Worm (Caenorhabditis elegans) whole organism, young adult: ENCODE results near the gene cut-6.

Source experiments
- C06A6.2 ChIP-seq: fragments of 200-800 bp; sonication (Bioruptor generic); conservative IDR thresholded peaks from 2 replicates; pipeline ENCODE4 v1.3.6; 2022; ENCODE audit warnings: missing genetic modification characterization, missing compliant biosample characterization
- D2030.7 ChIP-seq: fragments of 200-800 bp; sonication (Bioruptor generic); IDR thresholded peaks from 2 replicates; pipeline ENCODE4 v1.3.6; 2022; ENCODE audit warnings: missing genetic modification reagents, missing genetic modification characterization, missing compliant biosample characterization
- F23B12.7 ChIP-seq: sonication (generic microtip); optimal IDR thresholded peaks from 2 replicates; lab custom pipeline; 2017; ENCODE audit warnings: missing genetic modification characterization, mild to moderate bottlenecking, missing compliant biosample characterization, antibody characterized with exemption, moderate library complexity; ENCODE audit not compliant: insufficient read depth
- F33H1.4 ChIP-seq: fragments of 200-800 bp; sonication (Bioruptor generic); IDR thresholded peaks from 2 replicates; pipeline ENCODE4 v1.3.6; 2022; ENCODE audit warnings: missing genetic modification reagents, missing genetic modification characterization, missing compliant biosample characterization
- F39B2.1 ChIP-seq: fragments of 200-800 bp; sonication (Bioruptor generic); IDR thresholded peaks from 2 replicates; pipeline ENCODE4 v1.3.6; 2022; ENCODE audit warnings: missing genetic modification reagents, missing genetic modification characterization, missing compliant biosample characterization
- Y95B8A.8 ChIP-seq: fragments of 200-800 bp; sonication (Bioruptor generic); IDR thresholded peaks from 2 replicates; pipeline ENCODE4 v1.3.6; 2022; ENCODE audit warnings: missing genetic modification reagents, missing genetic modification characterization, missing compliant biosample characterization
- atf-7 ChIP-seq: sonication (generic microtip); optimal IDR thresholded peaks from 2 replicates; lab custom pipeline; 2017; ENCODE audit warnings: mild to moderate bottlenecking, missing genetic modification characterization, missing compliant biosample characterization
- attf-5 ChIP-seq: fragments of 200-800 bp; sonication (Bioruptor generic); optimal IDR thresholded peaks from 2 replicates; lab custom pipeline; 2018; ENCODE audit warnings: mild to moderate bottlenecking, missing genetic modification characterization, missing compliant biosample characterization
- attf-6 ChIP-seq: fragments of 200-800 bp; sonication (Bioruptor generic); IDR thresholded peaks from 2 replicates; pipeline ENCODE4 v1.3.6; 2022; ENCODE audit warnings: missing genetic modification reagents, missing genetic modification characterization, missing compliant biosample characterization
- bed-2 ChIP-seq: fragments of 200-800 bp; sonication (Bioruptor generic); IDR thresholded peaks from 2 replicates; pipeline ENCODE4 v1.3.6; 2022; ENCODE audit warnings: missing genetic modification reagents, missing genetic modification characterization, missing compliant biosample characterization
- cebp-2 ChIP-seq: fragments of 200-800 bp; sonication (Bioruptor generic); IDR thresholded peaks from 2 replicates; pipeline ENCODE4 v1.3.6; 2022; ENCODE audit warnings: missing genetic modification characterization, missing compliant biosample characterization
- ceh-58 ChIP-seq: fragments of 200-800 bp; sonication (Bioruptor generic); IDR thresholded peaks from 2 replicates; pipeline ENCODE4 v1.3.6; 2022; ENCODE audit warnings: missing genetic modification characterization, missing compliant biosample characterization
- ceh-79 ChIP-seq: sonication (generic microtip); optimal IDR thresholded peaks from 2 replicates; lab custom pipeline; 2017; ENCODE audit warnings: mild to moderate bottlenecking, missing genetic modification characterization, missing compliant biosample characterization
- ceh-91 ChIP-seq: fragments of 200-800 bp; sonication (Bioruptor generic); IDR thresholded peaks from 2 replicates; pipeline ENCODE4 v1.3.6; 2022; ENCODE audit warnings: missing genetic modification reagents, missing genetic modification characterization, missing compliant biosample characterization
- chd-7 ChIP-seq: sonication (generic microtip); optimal IDR thresholded peaks from 2 replicates; lab custom pipeline; 2016; ENCODE audit warnings: mild to moderate bottlenecking, missing genetic modification characterization, moderate library complexity, missing compliant biosample characterization
- die-1 ChIP-seq: sonication (generic microtip); optimal IDR thresholded peaks from 2 replicates; lab custom pipeline; 2016; ENCODE audit warnings: missing genotype, mild to moderate bottlenecking, missing genetic modification characterization, missing compliant biosample characterization
- dox-1 ChIP-seq: fragments of 200-800 bp; sonication (Bioruptor generic); IDR thresholded peaks from 2 replicates; pipeline ENCODE4 v1.3.6; 2022; ENCODE audit warnings: missing genetic modification reagents, missing genetic modification characterization, missing compliant biosample characterization
- dpff-1 ChIP-seq: sonication (generic microtip); optimal IDR thresholded peaks from 2 replicates; lab custom pipeline; 2017; ENCODE audit warnings: mild to moderate bottlenecking, missing genetic modification characterization, missing compliant biosample characterization
- dpl-1 ChIP-seq: fragments of 150-350 bp; optimal IDR thresholded peaks from 2 replicates; lab custom pipeline; 2014; ENCODE audit warnings: missing biosample characterization, missing genetic modification reagents, missing genetic modification characterization
- efl-1 ChIP-seq: fragments of 150-350 bp; optimal IDR thresholded peaks from 2 replicates; lab custom pipeline; 2014; ENCODE audit warnings: missing biosample characterization, missing genetic modification reagents, missing genetic modification characterization
- egl-18 ChIP-seq: fragments of 200-800 bp; sonication (Bioruptor generic); IDR thresholded peaks from 2 replicates; pipeline ENCODE4 v1.3.6; 2022; ENCODE audit warnings: missing genetic modification reagents, missing genetic modification characterization, missing compliant biosample characterization
- him-1 ChIP-seq: sonication (generic microtip); optimal IDR thresholded peaks from 2 replicates; lab custom pipeline; 2016; ENCODE audit warnings: missing genotype, missing genetic modification reagents, missing genetic modification characterization, missing compliant biosample characterization
- hmg-1.2 ChIP-seq: fragments of 200-800 bp; sonication (Bioruptor generic); IDR thresholded peaks from 2 replicates; pipeline ENCODE4 v1.3.6; 2022; ENCODE audit warnings: missing genetic modification reagents, missing genetic modification characterization, missing compliant biosample characterization
- hsf-1 ChIP-seq: fragments of 200-800 bp; sonication (Bioruptor generic); IDR thresholded peaks from 2 replicates; pipeline ENCODE4 v1.3.6; 2022; ENCODE audit warnings: missing genetic modification reagents, missing genetic modification characterization, missing compliant biosample characterization
- lin-54 ChIP-seq: fragments of 200-800 bp; sonication (Bioruptor generic); optimal IDR thresholded peaks from 2 replicates; lab custom pipeline; 2018; ENCODE audit warnings: mild to moderate bottlenecking, missing genetic modification characterization, missing compliant biosample characterization
- lsl-1 ChIP-seq: fragments of 200-800 bp; sonication (Bioruptor generic); optimal IDR thresholded peaks from 2 replicates; lab custom pipeline; 2018; ENCODE audit warnings: mild to moderate bottlenecking, missing genetic modification characterization, moderate library complexity, missing compliant biosample characterization
- lsy-27 ChIP-seq: sonication (generic microtip); optimal IDR thresholded peaks from 2 replicates; lab custom pipeline; 2017; ENCODE audit warnings: missing genetic modification characterization, mild to moderate bottlenecking, missing compliant biosample characterization, antibody characterized with exemption, missing genotype, borderline replicate concordance; ENCODE audit not compliant: insufficient read depth
- madf-6 ChIP-seq: fragments of 200-800 bp; sonication (Bioruptor generic); IDR thresholded peaks from 2 replicates; pipeline ENCODE4 v1.3.6; 2022; ENCODE audit warnings: missing genetic modification reagents, missing genetic modification characterization, missing compliant biosample characterization
- mcd-1 ChIP-seq: fragments of 200-800 bp; sonication (Bioruptor generic); IDR thresholded peaks from 2 replicates; pipeline ENCODE4 v1.3.6; 2022; ENCODE audit warnings: missing genetic modification reagents, missing genetic modification characterization, missing compliant biosample characterization
- mes-4 ChIP-seq: sonication (generic microtip); optimal IDR thresholded peaks from 2 replicates; lab custom pipeline; 2016; ENCODE audit warnings: missing genotype, missing genetic modification characterization, missing compliant biosample characterization
- nfya-2 ChIP-seq: fragments of 200-800 bp; sonication (Bioruptor generic); IDR thresholded peaks from 2 replicates; pipeline ENCODE4 v1.3.6; 2022; ENCODE audit warnings: missing genetic modification reagents, missing genetic modification characterization, missing compliant biosample characterization
- nhr-120 ChIP-seq: fragments of 200-800 bp; sonication (Bioruptor generic); IDR thresholded peaks from 2 replicates; pipeline ENCODE4 v1.3.6; 2022; ENCODE audit warnings: missing genetic modification characterization, missing compliant biosample characterization
- nhr-80 ChIP-seq: sonication (generic microtip); optimal IDR thresholded peaks from 2 replicates; lab custom pipeline; 2016; ENCODE audit warnings: missing genetic modification characterization, missing compliant biosample characterization
- repo-1 ChIP-seq: sonication (generic microtip); optimal IDR thresholded peaks from 2 replicates; lab custom pipeline; 2017; ENCODE audit warnings: mild to moderate bottlenecking, missing genetic modification characterization, missing compliant biosample characterization
- snpc-1.3 ChIP-seq: sonication (generic microtip); optimal IDR thresholded peaks from 2 replicates; lab custom pipeline; 2017; ENCODE audit warnings: missing genetic modification characterization, mild to moderate bottlenecking, missing compliant biosample characterization, antibody characterized with exemption, moderate library complexity, missing genotype, missing genetic modification reagents; ENCODE audit not compliant: insufficient read depth
- snpc-3.4 ChIP-seq: sonication (generic microtip); optimal IDR thresholded peaks from 2 replicates; lab custom pipeline; 2017; ENCODE audit warnings: missing genetic modification characterization, mild to moderate bottlenecking, missing compliant biosample characterization, antibody characterized with exemption, moderate library complexity, missing genotype, missing genetic modification reagents
- snpc-4 ChIP-seq, 5 experiments: fragments of 150-350 bp in 1 of 5; sonication (generic microtip) in 4 of 5; optimal IDR thresholded peaks; 2 replicates each; lab custom pipeline; 2014 to 2018; ENCODE audit warnings: missing genetic modification characterization in 5 of 5, missing biosample characterization in 3 of 5, antibody characterized with exemption in 2 of 5, mild to moderate bottlenecking in 2 of 5, missing compliant biosample characterization in 2 of 5, missing genotype in 2 of 5, moderate library complexity in 2 of 5, missing genetic modification reagents in 1 of 5
- tbp1 ChIP-seq: fragments of 200-800 bp; sonication (Bioruptor generic); optimal IDR thresholded peaks from 2 replicates; lab custom pipeline; 2018; ENCODE audit warnings: mild to moderate bottlenecking, missing genetic modification characterization, missing compliant biosample characterization
- unc-130 ChIP-seq: sonication (generic microtip); optimal IDR thresholded peaks from 2 replicates; lab custom pipeline; 2016; ENCODE audit warnings: missing genetic modification reagents, missing genetic modification characterization, missing compliant biosample characterization
- ztf-18 ChIP-seq: sonication (generic microtip); optimal IDR thresholded peaks from 2 replicates; lab custom pipeline; 2016; ENCODE audit warnings: missing genotype, mild to moderate bottlenecking, missing genetic modification characterization, missing compliant biosample characterization
- ztf-28 ChIP-seq: fragments of 200-800 bp; sonication (Bioruptor generic); IDR thresholded peaks from 2 replicates; pipeline ENCODE4 v1.3.6; 2022; ENCODE audit warnings: missing genetic modification reagents, missing genetic modification characterization, missing compliant biosample characterization

cut-6 gene

DNA sequence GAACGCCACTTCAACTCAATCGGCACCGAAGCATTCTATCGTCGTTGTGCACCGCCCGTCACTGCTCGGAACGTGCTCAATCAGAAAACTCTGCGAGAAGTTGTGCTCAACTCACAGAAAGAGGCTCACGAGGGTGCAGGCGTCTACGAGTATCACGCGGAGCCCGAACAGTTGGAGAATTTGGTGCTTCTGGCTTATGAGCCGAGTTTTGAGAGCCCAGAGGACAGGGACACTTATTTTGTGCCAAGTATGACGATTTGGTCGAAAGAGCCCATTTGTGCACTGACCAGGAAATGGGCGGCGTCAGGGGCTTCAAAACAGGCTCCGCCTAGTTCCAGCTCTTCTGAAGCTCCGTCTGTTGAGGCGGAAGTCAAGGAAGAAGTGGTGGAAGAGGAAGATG lies 22.4 kb upstream of the cut-6 start (continued):
- TF ChIP-seq die-1 (tag; lab: Kevin White, UChicago), result no peak
- TF ChIP-seq chd-7 (tag; lab: Kevin White, UChicago), result no peak
- TF ChIP-seq, all 124 proteins: peak for 0

DNA sequence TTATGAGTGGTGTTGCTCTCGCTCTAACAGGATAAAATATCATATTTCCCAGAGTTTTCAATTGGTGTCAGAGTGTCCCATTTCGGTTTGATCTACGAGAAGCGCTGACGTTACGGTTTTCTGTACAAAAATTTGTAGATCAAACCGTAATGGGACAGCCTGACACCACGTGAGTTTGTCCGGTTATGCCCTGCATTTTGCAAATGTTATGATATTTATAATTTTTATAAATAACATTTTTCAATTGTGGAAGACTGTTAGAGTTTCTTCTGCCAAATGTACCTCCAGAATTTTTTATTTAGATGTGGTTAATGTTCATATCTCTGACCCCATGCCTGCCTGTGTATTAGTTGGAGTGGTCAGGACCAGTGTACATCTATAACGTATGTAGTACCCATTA lies 17.0 kb upstream of the cut-6 start, which contains the start of gene fbxb-87:
Gene fbxb-87, plus strand, starts transcription at position 301 of the 400 bp plus-strand sequence.
- no peak for TF ChIP-seq atf-7
- TF ChIP-seq cebp-2 (GFP tag; lab: Robert Waterston, UW), result no peak
- TF ChIP-seq efl-1 (GFP tag; lab: Kevin White, UChicago), result no peak
- no peak for TF ChIP-seq dpff-1
- no peak for TF ChIP-seq chd-7 (tag; lab: Kevin White, UChicago)
- TF ChIP-seq C06A6.2, result no peak
- TF ChIP-seq dox-1 (GFP tag; lab: Robert Waterston, UW), result no peak
- TF ChIP-seq snpc-3.4, result no peak
- TF ChIP-seq F39B2.1 (GFP tag; lab: Robert Waterston, UW), result no peak
- TF ChIP-seq Y95B8A.8, result no peak
- TF ChIP-seq snpc-1.3 (tag; lab: Kevin White, UChicago), result no peak
- TF ChIP-seq ceh-79 (tag; lab: Kevin White, UChicago), result no peak
- no peak for TF ChIP-seq repo-1
- TF ChIP-seq nhr-120, result no peak
- TF ChIP-seq snpc-4 (GFP tag; optimal IDR thresholded peaks at IDR 0.05; lab: Kevin White, UChicago), result no peak
- no peak for TF ChIP-seq snpc-4 (tag; optimal IDR thresholded peaks at IDR 0.05; lab: Kevin White, UChicago)
- TF ChIP-seq D2030.7 (GFP tag; lab: Robert Waterston, UW), result no peak

DNA sequence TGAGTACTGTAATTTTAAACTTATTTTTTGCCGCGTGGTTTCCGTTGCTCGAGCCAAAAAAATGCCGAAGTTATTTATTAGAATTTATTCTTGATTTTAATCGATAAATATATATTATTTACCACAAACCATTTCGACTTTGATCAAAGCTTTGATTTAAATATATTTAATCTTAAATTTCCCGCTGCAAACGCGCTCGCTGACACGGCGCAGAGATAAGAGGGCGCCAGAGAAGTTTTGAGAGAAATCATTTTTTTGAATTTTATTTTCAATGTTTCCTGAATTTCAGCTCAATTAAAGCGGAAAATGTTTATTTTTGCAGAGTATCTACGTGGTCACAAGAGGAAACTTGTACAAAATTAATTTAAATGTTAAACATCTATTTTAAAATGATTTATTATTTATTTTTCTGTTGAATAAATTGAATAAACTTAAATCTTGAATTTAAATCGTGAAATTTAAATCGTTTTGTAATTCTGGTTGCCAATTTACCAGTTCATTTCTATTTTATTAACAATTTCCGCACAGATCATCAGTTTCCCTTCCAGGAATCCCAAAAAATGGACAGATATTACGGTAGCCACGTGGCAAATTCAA lies 15.3 kb upstream of the cut-6 start, which contains the start of gene com-1:
Gene com-1, plus strand, starts transcription at position 547 of the 597 bp plus-strand sequence.
- TF ChIP-seq unc-130 (GFP tag; lab: Kevin White, UChicago) (no peak), mcd-1 (GFP tag; lab: Robert Waterston, UW) (peak; percentile 86), F33H1.4 (GFP tag; lab: Robert Waterston, UW) (0 out of 2 replicates have a peak, but pooled peaks have one; percentile 13), lsl-1 (GFP tag; lab: Kevin White, UChicago) (peak; percentile 63), F23B12.7 (peak; percentile 29), hmg-1.2 (GFP tag; lab: Robert Waterston, UW) (peak; percentile 94), efl-1 (GFP tag; lab: Kevin White, UChicago) (peak; percentile 11), madf-6 (GFP tag; lab: Robert Waterston, UW) (peak; percentile 46; the same call in 1 of the 2 replicates), lin-54 (GFP tag; lab: Kevin White, UChicago) (peak; percentile 47), bed-2 (GFP tag; lab: Robert Waterston, UW) (no peak), snpc-4 (GFP tag; optimal IDR thresholded peaks at IDR 0.05; lab: Kevin White, UChicago) (no peak), snpc-4 (tag; optimal IDR thresholded peaks at IDR 0.05; lab: Kevin White, UChicago) (peak in 1 of 4 experiments; percentile 1), snpc-1.3 (tag; lab: Kevin White, UChicago) (peak; percentile 25), ceh-91 (no peak), him-1 (tag; lab: Kevin White, UChicago) (no peak), nhr-80 (tag; lab: Kevin White, UChicago) (no peak), attf-5 (GFP tag; lab: Kevin White, UChicago) (peak; percentile 46)

DNA sequence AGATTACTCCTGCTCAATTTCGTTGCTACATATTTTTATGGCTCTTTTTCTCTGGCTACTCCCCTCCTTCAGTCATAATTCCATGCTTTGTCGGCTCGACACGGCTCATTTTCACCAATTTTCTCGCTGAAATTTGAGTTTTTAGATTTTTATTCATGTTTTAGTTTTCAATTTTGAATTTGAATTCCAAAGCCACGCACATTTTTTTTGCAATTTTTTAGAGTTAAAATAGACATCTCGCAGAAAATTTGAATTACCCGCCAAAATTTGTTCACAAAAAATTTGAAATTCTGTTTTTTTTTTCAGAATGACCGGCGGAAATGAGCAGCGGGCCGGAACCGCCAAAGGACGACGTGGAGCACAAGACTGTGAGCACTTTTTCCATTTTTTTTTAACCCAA lies 8.9 kb upstream of the cut-6 start, which contains the start of gene unc-119:
Gene unc-119, plus strand, starts transcription at position 301 of the 400 bp plus-strand sequence.
- TF ChIP-seq nfya-2 (GFP tag; lab: Robert Waterston, UW) (no peak), ztf-18 (tag; lab: Kevin White, UChicago) (no peak), hsf-1 (GFP tag; lab: Robert Waterston, UW) (no peak), efl-1 (GFP tag; lab: Kevin White, UChicago) (no peak), lsy-27 (tag; lab: Kevin White, UChicago) (no peak), ztf-28 (no peak), dpl-1 (GFP tag; lab: Kevin White, UChicago) (no peak), ceh-58 (GFP tag; lab: Robert Waterston, UW) (no peak), attf-6 (GFP tag; lab: Robert Waterston, UW) (no peak), dpff-1 (no peak), egl-18 (GFP tag; lab: Robert Waterston, UW) (no peak), tbp1 (GFP tag; lab: Kevin White, UChicago) (no peak), mes-4 (tag; lab: Kevin White, UChicago) (no peak)
